Fruit fly (Drosophila melanogaster) whole organism, pupa: ENCODE measurements around the gene CG17780.

ENCODE experiments used
- CG14655 ChIP-seq: fragments of 200-800 bp; sonication (Bioruptor generic); optimal IDR thresholded peaks from 3 replicates; lab custom pipeline; 2017; ENCODE audit warnings: mild to moderate bottlenecking, missing biosample characterization, missing genetic modification reagents, missing genetic modification characterization
- CG15710 ChIP-seq: fragments of 200-800 bp; sonication (Bioruptor generic); optimal IDR thresholded peaks from 2 replicates; lab custom pipeline; 2018; ENCODE audit warnings: missing biosample characterization, mild to moderate bottlenecking, missing genetic modification characterization, moderate library complexity
- CG17806 ChIP-seq: fragments of 200-800 bp; sonication (Bioruptor generic); optimal IDR thresholded peaks from 2 replicates; lab custom pipeline; 2018; ENCODE audit warnings: missing biosample characterization, mild to moderate bottlenecking, missing genetic modification characterization, moderate library complexity
- CG32121 ChIP-seq: fragments of 200-800 bp; sonication (Bioruptor generic); IDR thresholded peaks from 2 replicates; pipeline ENCODE4 v1.3.6; 2022; ENCODE audit warnings: missing biosample characterization, missing genetic modification characterization
- CG34367 ChIP-seq: fragments of 200-800 bp; sonication (Bioruptor generic); optimal IDR thresholded peaks from 2 replicates; lab custom pipeline; 2018; ENCODE audit warnings: missing biosample characterization, mild to moderate bottlenecking, missing genetic modification characterization
- D1 ChIP-seq: fragments of 200-800 bp; sonication (Bioruptor generic); optimal IDR thresholded peaks from 2 replicates; lab custom pipeline; 2018; ENCODE audit warnings: missing biosample characterization, mild to moderate bottlenecking, missing genetic modification characterization, moderate library complexity
- EcR ChIP-seq: fragments of 200-800 bp; sonication (Bioruptor generic); optimal IDR thresholded peaks from 3 replicates; lab custom pipeline; 2019; ENCODE audit warnings: missing biosample characterization, missing genetic modification characterization, mild to moderate bottlenecking, moderate library complexity, missing genetic modification reagents
- Ets98B ChIP-seq: fragments of 200-800 bp; sonication (Bioruptor generic); IDR thresholded peaks from 2 replicates; pipeline ENCODE4 v1.3.6; 2022; ENCODE audit warnings: missing biosample characterization, missing genetic modification characterization
- Pif1A ChIP-seq: fragments of 200-800 bp; sonication (Bioruptor generic); optimal IDR thresholded peaks from 3 replicates; lab custom pipeline; 2016; ENCODE audit warnings: missing biosample characterization, missing genetic modification characterization
- Pif1B ChIP-seq: fragments of 200-800 bp; sonication (Bioruptor generic); optimal IDR thresholded peaks from 3 replicates; lab custom pipeline; 2016; ENCODE audit warnings: missing biosample characterization, missing genetic modification characterization
- gl ChIP-seq: fragments of 200-800 bp; sonication (Bioruptor generic); optimal IDR thresholded peaks from 2 replicates; lab custom pipeline; 2018; ENCODE audit warnings: missing biosample characterization, mild to moderate bottlenecking, missing genetic modification characterization
- rn ChIP-seq: fragments of 200-800 bp; sonication (Bioruptor generic); IDR thresholded peaks from 2 replicates; pipeline ENCODE4 v1.3.6; 2022; ENCODE audit warnings: missing biosample characterization, missing genetic modification characterization

dm6 chr3R:24386434-24386833, 1.6 kb upstream of the CG17780 start:
- TF ChIP-seq CG32121 (no peak), D1 (tag; lab: Kevin White, UChicago) (no peak), Pif1A (GFP tag; lab: Kevin White, UChicago) (no peak), CG17806 (no peak), CG14655 (GFP tag; lab: Kevin White, UChicago) (no peak), EcR (GFP tag; lab: Kevin White, UChicago) (no peak), CG34367 (no peak), gl (tag; lab: Kevin White, UChicago) (no peak), Pif1B (GFP tag; lab: Kevin White, UChicago) (no peak), Ets98B (GFP tag; lab: Robert Waterston, UW) (no peak), CG15710 (tag; lab: Kevin White, UChicago) (no peak), rn (GFP tag; lab: Robert Waterston, UW) (no peak)
